Fruit fly (Drosophila melanogaster): ENCODE results near the gene CG15211.

CG15211 gene

dm6 chrX:10729921-10730873 is 42.1 kb upstream of the CG15211 start (continued):
- TF ChIP-seq nerfin-1 (tag; optimal IDR thresholded peaks at IDR 0.05) (no peak), CG7372 (GFP tag; IDR thresholded peaks at IDR 0.05) (no peak), Dfd (GFP tag; optimal IDR thresholded peaks at IDR 0.05) (no peak), lbe (GFP tag; optimal IDR thresholded peaks at IDR 0.05) (no peak), CG15479 (GFP tag; optimal IDR thresholded peaks at IDR 0.05) (no peak), CG3407 (GFP tag; optimal IDR thresholded peaks at IDR 0.05) (no peak), CHES-1-like (GFP tag; optimal IDR thresholded peaks at IDR 0.05) (no peak), CoRest (tag; optimal IDR thresholded peaks at IDR 0.05) (no peak), H2.0 (GFP tag; IDR thresholded peaks at IDR 0.05) (no peak), CG9727 (GFP tag; optimal IDR thresholded peaks at IDR 0.05) (no peak), toy (GFP tag; IDR thresholded peaks at IDR 0.05) (no peak), Nf-YB (GFP tag; optimal IDR thresholded peaks at IDR 0.05) (no peak), Lim3 (GFP tag; IDR thresholded peaks at IDR 0.05) (no peak), BEAF-32 (GFP tag; optimal IDR thresholded peaks at IDR 0.05) (no peak), hth (optimal IDR thresholded peaks at IDR 0.05) (no peak), CG7928 (GFP tag; optimal IDR thresholded peaks at IDR 0.05) (no peak), CG15073 (GFP tag; optimal IDR thresholded peaks at IDR 0.05) (no peak), Camta (GFP tag; optimal IDR thresholded peaks at IDR 0.05) (no peak), CG3281 (GFP tag; optimal IDR thresholded peaks at IDR 0.05) (no peak), CG31441 (GFP tag; IDR thresholded peaks at IDR 0.05) (peak; percentile 22; the same call in 1 of the 2 replicates), HHEX (GFP tag; optimal IDR thresholded peaks at IDR 0.05) (no peak), Atf-2 (GFP tag; optimal IDR thresholded peaks at IDR 0.05) (no peak), CG8290 (GFP tag; optimal IDR thresholded peaks at IDR 0.05) (no peak), CG8290 (tag; optimal IDR thresholded peaks at IDR 0.05) (peak in 1 of 2 experiments; percentile 44), CG3163 (GFP tag; optimal IDR thresholded peaks at IDR 0.05) (no peak), Gug (GFP tag; IDR thresholded peaks at IDR 0.05) (no peak), pnt (GFP tag; optimal IDR thresholded peaks at IDR 0.05) (no peak), cwo (GFP tag; optimal IDR thresholded peaks at IDR 0.05) (no peak), inv (GFP tag; IDR thresholded peaks at IDR 0.05; ENCODE audit: partially characterized antibody) (no peak), Adf1 (GFP tag; IDR thresholded peaks at IDR 0.05) (peak; percentile 52), Dp (GFP tag; optimal IDR thresholded peaks at IDR 0.05) (no peak), CG15011 (GFP tag; optimal IDR thresholded peaks at IDR 0.05) (no peak), CG2712 (tag; optimal IDR thresholded peaks at IDR 0.05) (no peak), Pdp1 (GFP tag; optimal IDR thresholded peaks at IDR 0.05) (peak in 1 of 2 experiments; percentile 95), odd (GFP tag; optimal IDR thresholded peaks at IDR 0.05) (no peak), Dbx (GFP tag; IDR thresholded peaks at IDR 0.05) (no peak), ci (GFP tag; IDR thresholded peaks at IDR 0.05) (0 out of 3 replicates have a peak, but pooled peaks have one; percentile 11), CG12769 (tag; optimal IDR thresholded peaks at IDR 0.05) (peak; percentile 49), CG17361 (GFP tag; IDR thresholded peaks at IDR 0.05) (no peak), lmd (GFP tag; IDR thresholded peaks at IDR 0.05) (no peak), Rfx (GFP tag; IDR thresholded peaks at IDR 0.05) (0 out of 2 replicates have a peak, but pooled peaks have one; percentile 9), slou (GFP tag; optimal IDR thresholded peaks at IDR 0.05) (no peak), sqz (GFP tag; optimal IDR thresholded peaks at IDR 0.05) (peak; percentile 60), Myb (GFP tag; optimal IDR thresholded peaks at IDR 0.05) (no peak), Dip2 (GFP tag; IDR thresholded peaks at IDR 0.05) (no peak), tll (GFP tag; optimal IDR thresholded peaks at IDR 0.05) (no peak), Usf (GFP tag; optimal IDR thresholded peaks at IDR 0.05) (no peak), bsh (GFP tag; optimal IDR thresholded peaks at IDR 0.05) (no peak), NC2α (GFP tag; optimal IDR thresholded peaks at IDR 0.05) (no peak)
